Fruit fly (Drosophila melanogaster): ENCODE results near the gene CG17361.

CG17361 gene

DNA sequence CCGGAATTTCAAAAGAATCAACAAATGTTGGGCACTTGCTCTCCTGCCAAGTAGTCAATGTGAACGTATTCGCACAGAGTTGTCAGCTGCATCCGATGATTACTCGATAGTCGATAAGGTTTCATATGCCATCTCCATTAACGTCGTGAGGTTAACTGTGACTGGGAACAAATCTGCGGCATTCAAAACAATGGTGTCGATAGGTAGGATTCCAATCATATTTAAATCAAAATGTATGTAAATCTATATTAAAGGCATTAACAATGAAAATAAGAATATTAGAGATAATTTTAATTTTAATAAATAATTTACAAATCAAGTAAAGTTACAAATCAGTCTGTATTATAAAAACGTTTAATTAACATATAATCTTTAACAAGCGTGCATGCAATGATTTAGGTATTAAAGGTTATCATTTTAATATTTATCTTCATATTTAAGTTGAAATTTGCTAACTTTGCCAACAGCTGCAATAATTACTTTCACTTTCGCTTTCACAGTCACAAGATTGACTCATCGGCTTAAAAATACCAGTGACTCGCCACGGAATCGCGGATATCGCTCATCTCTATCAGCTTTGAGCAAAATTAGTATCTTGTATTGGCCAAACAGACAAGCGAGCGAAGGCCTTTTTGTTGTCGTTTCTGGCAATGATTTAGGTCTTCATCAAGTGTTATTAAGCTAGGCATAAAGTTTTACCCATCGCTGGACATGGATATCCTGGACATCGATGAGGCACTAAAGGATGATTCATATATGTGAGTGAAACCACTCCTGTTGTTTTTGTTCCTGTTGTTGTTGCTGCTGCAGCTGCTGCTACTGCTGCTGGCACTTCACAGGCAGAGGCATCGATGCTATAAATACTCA, 32.1 kb upstream of the CG17361 start, which contains the start of the genes Meics, Nxf3 and ssp2 (continued):
- no peak for TF ChIP-seq sim (GFP tag; IDR thresholded peaks at IDR 0.05)
- peak; percentile 34; the same call in 1 of the 2 replicates for TF ChIP-seq H2.0 (GFP tag; IDR thresholded peaks at IDR 0.05)
- TF ChIP-seq btn (GFP tag; optimal IDR thresholded peaks at IDR 0.05) = no peak
- TF ChIP-seq Dref (GFP tag; IDR thresholded peaks at IDR 0.05) = peak; percentile 65
- no peak for TF ChIP-seq mirr (GFP tag; optimal IDR thresholded peaks at IDR 0.05)
- no peak for TF ChIP-seq zf30C (GFP tag; optimal IDR thresholded peaks at IDR 0.05)
- peak; percentile 52; the same call in 1 of the 2 replicates for TF ChIP-seq NFAT (GFP tag; IDR thresholded peaks at IDR 0.05)
- peak in 1 of 2 experiments; percentile 7 for TF ChIP-seq Pdp1 (GFP tag; optimal IDR thresholded peaks at IDR 0.05)
- TF ChIP-seq CG13424 (tag; optimal IDR thresholded peaks at IDR 0.05) = peak; percentile 16
- TF ChIP-seq CG4360 (GFP tag; IDR thresholded peaks at IDR 0.05) = peak; percentile 92
- TF ChIP-seq Scr (GFP tag; IDR thresholded peaks at IDR 0.05; ENCODE audit: partially characterized antibody) = peak; percentile 74
- peak; percentile 64; the same call in 3 of the 4 replicates for TF ChIP-seq Dll (GFP tag; IDR thresholded peaks at IDR 0.05; ENCODE audit: partially characterized antibody)
- TF ChIP-seq CG1603 (tag; optimal IDR thresholded peaks at IDR 0.05) = peak; percentile 58
- TF ChIP-seq slbo (GFP tag; IDR thresholded peaks at IDR 0.05) = peak; percentile 79
- TF ChIP-seq CG6813 (GFP tag; optimal IDR thresholded peaks at IDR 0.05) = no peak
- no peak for TF ChIP-seq CG32767 (GFP tag; IDR thresholded peaks at IDR 0.05)
- TF ChIP-seq CG14014 (GFP tag; IDR thresholded peaks at IDR 0.05) = no peak
- no peak for TF ChIP-seq CG6272 (GFP tag; IDR thresholded peaks at IDR 0.05)
- peak; percentile 87 for TF ChIP-seq MESR4 (GFP tag; optimal IDR thresholded peaks at IDR 0.05)
- TF ChIP-seq CG13775 (GFP tag; optimal IDR thresholded peaks at IDR 0.05) = peak; percentile 58
- TF ChIP-seq Dbx (GFP tag; IDR thresholded peaks at IDR 0.05) = 0 out of 3 replicates have a peak, but pooled peaks have one; percentile 21
- peak; percentile 85 for TF ChIP-seq Opbp (GFP tag; IDR thresholded peaks at IDR 0.05; ENCODE audit: partially characterized antibody)
- no peak for TF ChIP-seq Drgx (GFP tag; IDR thresholded peaks at IDR 0.05)
- TF ChIP-seq CG17612 (GFP tag; IDR thresholded peaks at IDR 0.05) = no peak
- TF ChIP-seq Hmr (GFP tag; optimal IDR thresholded peaks at IDR 0.05) = no peak
- peak; percentile 8 for TF ChIP-seq fu2 (GFP tag; optimal IDR thresholded peaks at IDR 0.05)
- peak; percentile 71; the same call in 2 of the 3 replicates for TF ChIP-seq hb (GFP tag; IDR thresholded peaks at IDR 0.05; ENCODE audit: partially characterized antibody)
- TF ChIP-seq CG12659 (GFP tag; optimal IDR thresholded peaks at IDR 0.05) = peak; percentile 46
- TF ChIP-seq Hr78 (GFP tag; optimal IDR thresholded peaks at IDR 0.05) = peak in 1 of 2 experiments; percentile 46
- TF ChIP-seq CG14441 (GFP tag; IDR thresholded peaks at IDR 0.05) = peak; percentile 31; the same call in 1 of the 2 replicates
- peak; percentile 56 for TF ChIP-seq CG9727 (GFP tag; optimal IDR thresholded peaks at IDR 0.05)
- TF ChIP-seq stwl (tag; optimal IDR thresholded peaks at IDR 0.05) = peak; percentile 48
- TF ChIP-seq CG9609 (GFP tag; optimal IDR thresholded peaks at IDR 0.05) = peak; percentile 7
- peak; percentile 17 for TF ChIP-seq CHES-1-like (GFP tag; optimal IDR thresholded peaks at IDR 0.05)
- TF ChIP-seq bsh (GFP tag; optimal IDR thresholded peaks at IDR 0.05) = no peak
- TF ChIP-seq CG17802 (tag; optimal IDR thresholded peaks at IDR 0.05) = no peak
- no peak for TF ChIP-seq Hsf (GFP tag; optimal IDR thresholded peaks at IDR 0.05)
- peak; percentile 41 for TF ChIP-seq CG10267 (tag; optimal IDR thresholded peaks at IDR 0.05)
- no peak for TF ChIP-seq CG9876 (GFP tag; optimal IDR thresholded peaks at IDR 0.05)
- TF ChIP-seq Atf-2 (GFP tag; optimal IDR thresholded peaks at IDR 0.05) = no peak
- TF ChIP-seq cad (GFP tag; optimal IDR thresholded peaks at IDR 0.05) = no peak
- no peak for TF ChIP-seq ash1 (GFP tag; optimal IDR thresholded peaks at IDR 0.05)
- TF ChIP-seq CG1233 (GFP tag; optimal IDR thresholded peaks at IDR 0.05) = peak; percentile 2
- peak; percentile 31; the same call in 1 of the 2 replicates for TF ChIP-seq CG2129 (GFP tag; IDR thresholded peaks at IDR 0.05; ENCODE audit: partially characterized antibody)
- peak; percentile 21 for TF ChIP-seq az2 (GFP tag; optimal IDR thresholded peaks at IDR 0.05)
- TF ChIP-seq ind (GFP tag; optimal IDR thresholded peaks at IDR 0.05) = peak; percentile 45
- peak; percentile 29 for TF ChIP-seq CG17829 (tag; optimal IDR thresholded peaks at IDR 0.05)
